Fruit fly (Drosophila melanogaster) whole organism, embryonic: ENCODE results near the gene CG17270.

ENCODE experiments used
- Bdp1 ChIP-seq: fragments of 200-800 bp; sonication (Bioruptor generic); optimal IDR thresholded peaks from 3 replicates; lab custom pipeline; 2016; ENCODE audit warnings: missing biosample characterization, missing genetic modification characterization
- Blimp-1 ChIP-seq: fragments of 200-800 bp; sonication (Bioruptor generic); optimal IDR thresholded peaks from 3 replicates; lab custom pipeline; 2018; ENCODE audit warnings: missing biosample characterization, missing genetic modification characterization, mild to moderate bottlenecking, moderate library complexity, missing genetic modification reagents
- CG11398 ChIP-seq: fragments of 200-800 bp; sonication (Bioruptor generic); optimal IDR thresholded peaks from 2 replicates; lab custom pipeline; 2016; ENCODE audit warnings: missing biosample characterization, missing genetic modification characterization
- CG12219 ChIP-seq: fragments of 200-800 bp; sonication (Bioruptor generic); optimal IDR thresholded peaks from 3 replicates; lab custom pipeline; 2018; ENCODE audit warnings: missing biosample characterization, mild to moderate bottlenecking, missing genetic modification characterization
- CG12744 ChIP-seq: fragments of 200-800 bp; sonication (Bioruptor generic); optimal IDR thresholded peaks from 2 replicates; lab custom pipeline; 2016; ENCODE audit warnings: missing biosample characterization, missing genetic modification characterization
- CG13287 ChIP-seq: fragments of 200-800 bp; sonication (Bioruptor generic); IDR thresholded peaks from 2 replicates; pipeline ENCODE4 v1.3.6; 2022; ENCODE audit warnings: missing biosample characterization, missing genetic modification characterization; ENCODE audit not compliant: partially characterized antibody
- CG1603 ChIP-seq: fragments of 200-800 bp; sonication (Bioruptor generic); optimal IDR thresholded peaks from 2 replicates; lab custom pipeline; 2019; ENCODE audit warnings: missing biosample characterization, mild to moderate bottlenecking, missing genetic modification characterization, moderate library complexity
- CG16813 ChIP-seq: fragments of 200-800 bp; sonication (Bioruptor generic); IDR thresholded peaks from 3 replicates; pipeline ENCODE4 v1.3.6; 2022; ENCODE audit warnings: missing biosample characterization, missing genetic modification characterization; ENCODE audit not compliant: partially characterized antibody
- CG2129 ChIP-seq: fragments of 200-800 bp; sonication (Bioruptor generic); IDR thresholded peaks from 2 replicates; pipeline ENCODE4 v1.3.6; 2022; ENCODE audit warnings: missing biosample characterization, missing genetic modification characterization; ENCODE audit not compliant: partially characterized antibody
- CG3281 ChIP-seq: fragments of 200-800 bp; sonication (Bioruptor generic); optimal IDR thresholded peaks from 3 replicates; lab custom pipeline; 2017; ENCODE audit warnings: missing biosample characterization, mild to moderate bottlenecking, missing genetic modification characterization
- CG6813 ChIP-seq: fragments of 200-800 bp; sonication (Bioruptor generic); optimal IDR thresholded peaks from 2 replicates; lab custom pipeline; 2017; ENCODE audit warnings: missing biosample characterization, missing genetic modification characterization, mild to moderate bottlenecking, moderate library complexity, missing genetic modification reagents
- CG7987 ChIP-seq: fragments of 200-800 bp; sonication (Bioruptor generic); optimal IDR thresholded peaks from 2 replicates; lab custom pipeline; 2018; ENCODE audit warnings: missing biosample characterization, mild to moderate bottlenecking, missing genetic modification characterization, moderate library complexity
- CG8290 ChIP-seq, 3 experiments: fragments of 200-800 bp; sonication (Bioruptor generic); optimal IDR thresholded peaks; 2 replicates each; lab custom pipeline; 2016 to 2019; ENCODE audit warnings: missing biosample characterization in 3 of 3, missing genetic modification characterization in 3 of 3, mild to moderate bottlenecking in 2 of 3, moderate library complexity in 1 of 3
- CoRest ChIP-seq: fragments of 200-800 bp; sonication (Bioruptor generic); optimal IDR thresholded peaks from 3 replicates; lab custom pipeline; 2018; ENCODE audit warnings: missing biosample characterization, mild to moderate bottlenecking, missing genetic modification characterization, moderate library complexity
- Fer3 ChIP-seq: fragments of 200-800 bp; sonication (Bioruptor generic); optimal IDR thresholded peaks from 2 replicates; lab custom pipeline; 2018; ENCODE audit warnings: missing biosample characterization, mild to moderate bottlenecking, missing genetic modification characterization, moderate library complexity
- Myb ChIP-seq: fragments of 200-800 bp; sonication (Bioruptor generic); optimal IDR thresholded peaks from 2 replicates; lab custom pipeline; 2016; ENCODE audit warnings: missing biosample characterization, missing genetic modification characterization
- NFAT ChIP-seq: fragments of 200-800 bp; sonication (Bioruptor generic); IDR thresholded peaks from 2 replicates; pipeline ENCODE4 v1.3.6; 2022; ENCODE audit warnings: missing biosample characterization, missing genetic modification characterization
- Trl ChIP-seq, 3 experiments: fragments of >200 bp in 2 of 3; fragments of 200-800 bp in 1 of 3; sonication (Bioruptor generic) in 1 of 3; optimal IDR thresholded peaks; 2 replicates in 1 of 3; 3 replicates in 2 of 3; lab custom pipeline; 2016 to 2017; ENCODE audit warnings: missing biosample characterization in 1 of 3, missing genetic modification characterization in 1 of 3
- abd-A ChIP-seq: fragments of 200-800 bp; sonication (Bioruptor generic); optimal IDR thresholded peaks from 3 replicates; lab custom pipeline; 2019; ENCODE audit warnings: missing biosample characterization, mild to moderate bottlenecking, missing genetic modification characterization, moderate library complexity
- ash1 ChIP-seq: fragments of 200-800 bp; sonication (Bioruptor generic); optimal IDR thresholded peaks from 2 replicates; lab custom pipeline; 2018; ENCODE audit warnings: missing biosample characterization, mild to moderate bottlenecking, missing genetic modification characterization
- bcd ChIP-seq: fragments of 200-800 bp; sonication (Bioruptor generic); optimal IDR thresholded peaks from 2 replicates; lab custom pipeline; 2017; ENCODE audit warnings: missing biosample characterization, mild to moderate bottlenecking, missing genetic modification characterization
- bowl ChIP-seq: fragments of 200-800 bp; sonication (Bioruptor generic); IDR thresholded peaks from 2 replicates; pipeline ENCODE4 v1.3.6; 2022; ENCODE audit warnings: missing biosample characterization, missing genetic modification characterization
- cas ChIP-seq: fragments of 200-800 bp; sonication (Bioruptor generic); IDR thresholded peaks from 2 replicates; pipeline ENCODE4 v1.3.6; 2022; ENCODE audit warnings: missing biosample characterization, missing genetic modification characterization
- cwo ChIP-seq: fragments of 200-800 bp; sonication (Bioruptor generic); optimal IDR thresholded peaks from 3 replicates; lab custom pipeline; 2017; ENCODE audit warnings: missing biosample characterization, missing genetic modification characterization, mild to moderate bottlenecking, moderate library complexity, missing genetic modification reagents
- dan ChIP-seq: fragments of 200-800 bp; sonication (Bioruptor generic); IDR thresholded peaks from 2 replicates; pipeline ENCODE4 v1.3.6; 2022; ENCODE audit warnings: missing biosample characterization, missing genetic modification characterization
- danr ChIP-seq: fragments of 200-800 bp; sonication (Bioruptor generic); IDR thresholded peaks from 2 replicates; pipeline ENCODE4 v1.3.6; 2022; ENCODE audit warnings: missing biosample characterization, missing genetic modification characterization
- disco-r ChIP-seq: fragments of 200-800 bp; sonication (Bioruptor generic); optimal IDR thresholded peaks from 2 replicates; lab custom pipeline; 2016; ENCODE audit warnings: missing biosample characterization, missing genetic modification characterization
- dmrt11E ChIP-seq: fragments of 200-800 bp; sonication (Bioruptor generic); optimal IDR thresholded peaks from 3 replicates; lab custom pipeline; 2018; ENCODE audit warnings: missing biosample characterization, mild to moderate bottlenecking, missing genetic modification characterization, moderate library complexity
- dmrt99B ChIP-seq: fragments of 200-800 bp; sonication (Bioruptor generic); optimal IDR thresholded peaks from 2 replicates; lab custom pipeline; 2018; ENCODE audit warnings: missing biosample characterization, mild to moderate bottlenecking, missing genetic modification characterization, moderate library complexity
- eyg ChIP-seq: fragments of 200-800 bp; sonication (Bioruptor generic); optimal IDR thresholded peaks from 3 replicates; lab custom pipeline; 2016; ENCODE audit warnings: missing biosample characterization, missing genetic modification characterization
- ftz-f1 ChIP-seq: fragments of 200-800 bp; sonication (Bioruptor generic); optimal IDR thresholded peaks from 2 replicates; lab custom pipeline; 2016; ENCODE audit warnings: missing biosample characterization, missing genetic modification characterization
- gcm ChIP-seq: fragments of 200-800 bp; sonication (Bioruptor generic); optimal IDR thresholded peaks from 2 replicates; lab custom pipeline; 2019; ENCODE audit warnings: missing biosample characterization, mild to moderate bottlenecking, missing genetic modification characterization, moderate library complexity
- gfzf ChIP-seq: fragments of 200-800 bp; sonication (Bioruptor generic); optimal IDR thresholded peaks from 2 replicates; lab custom pipeline; 2016; ENCODE audit warnings: missing biosample characterization, mild to moderate bottlenecking, missing genetic modification characterization, moderate library complexity
- grn ChIP-seq: fragments of 200-800 bp; sonication (Bioruptor generic); optimal IDR thresholded peaks from 3 replicates; lab custom pipeline; 2017; ENCODE audit warnings: missing biosample characterization, missing genetic modification characterization
- gsb ChIP-seq: fragments of 200-800 bp; sonication (Bioruptor generic); IDR thresholded peaks from 2 replicates; pipeline ENCODE4 v1.3.6; 2022; ENCODE audit warnings: missing biosample characterization, missing genetic modification characterization
- gsb-n ChIP-seq: fragments of 200-800 bp; sonication (Bioruptor generic); optimal IDR thresholded peaks from 3 replicates; lab custom pipeline; 2018; ENCODE audit warnings: missing biosample characterization, mild to moderate bottlenecking, missing genetic modification characterization
- kah ChIP-seq: fragments of 200-800 bp; sonication (Bioruptor generic); optimal IDR thresholded peaks from 2 replicates; lab custom pipeline; 2018; ENCODE audit warnings: missing biosample characterization, mild to moderate bottlenecking, missing genetic modification characterization
- maf-S ChIP-seq: fragments of 200-800 bp; sonication (Bioruptor generic); optimal IDR thresholded peaks from 2 replicates; lab custom pipeline; 2016; ENCODE audit warnings: missing biosample characterization, missing genetic modification characterization
- nerfin-1 ChIP-seq: fragments of 200-800 bp; sonication (Bioruptor generic); optimal IDR thresholded peaks from 3 replicates; lab custom pipeline; 2019; ENCODE audit warnings: missing biosample characterization, mild to moderate bottlenecking, missing genetic modification characterization, moderate library complexity
- pum ChIP-seq: fragments of 200-800 bp; sonication (Bioruptor generic); optimal IDR thresholded peaks from 2 replicates; lab custom pipeline; 2016; ENCODE audit warnings: missing biosample characterization, missing genetic modification characterization
- slou ChIP-seq: fragments of 200-800 bp; sonication (Bioruptor generic); optimal IDR thresholded peaks from 3 replicates; lab custom pipeline; 2016; ENCODE audit warnings: missing biosample characterization, missing genetic modification characterization
- so ChIP-seq: fragments of 200-800 bp; sonication (Bioruptor generic); IDR thresholded peaks from 3 replicates; pipeline ENCODE4 v1.3.6; 2022; ENCODE audit warnings: missing biosample characterization, missing genetic modification characterization
- tgo ChIP-seq: fragments of 200-800 bp; sonication (Bioruptor generic); IDR thresholded peaks from 3 replicates; pipeline ENCODE4 v1.3.6; 2022; ENCODE audit warnings: missing biosample characterization, missing genetic modification characterization
- tll ChIP-seq, 2 experiments: fragments of 200-800 bp in 1 of 2; fragments of >200 bp in 1 of 2; sonication (Bioruptor generic) in 1 of 2; optimal IDR thresholded peaks; 2 replicates each; lab custom pipeline; 2017 to 2019; ENCODE audit warnings: missing biosample characterization in 2 of 2, missing genetic modification characterization in 2 of 2, mild to moderate bottlenecking in 1 of 2, moderate library complexity in 1 of 2
- tup ChIP-seq: fragments of 200-800 bp; sonication (Bioruptor generic); optimal IDR thresholded peaks from 2 replicates; lab custom pipeline; 2016; ENCODE audit warnings: missing biosample characterization, mild to moderate bottlenecking, missing genetic modification characterization, moderate library complexity
- twi ChIP-seq: fragments of 200-800 bp; optimal IDR thresholded peaks from 2 replicates; lab custom pipeline; 2019; ENCODE audit warnings: missing biosample characterization, mild to moderate bottlenecking, missing genetic modification characterization, moderate library complexity
- tx ChIP-seq: fragments of 200-800 bp; sonication (Bioruptor generic); optimal IDR thresholded peaks from 2 replicates; lab custom pipeline; 2016; ENCODE audit warnings: missing biosample characterization, missing genetic modification characterization

CG17270 gene

DNA sequence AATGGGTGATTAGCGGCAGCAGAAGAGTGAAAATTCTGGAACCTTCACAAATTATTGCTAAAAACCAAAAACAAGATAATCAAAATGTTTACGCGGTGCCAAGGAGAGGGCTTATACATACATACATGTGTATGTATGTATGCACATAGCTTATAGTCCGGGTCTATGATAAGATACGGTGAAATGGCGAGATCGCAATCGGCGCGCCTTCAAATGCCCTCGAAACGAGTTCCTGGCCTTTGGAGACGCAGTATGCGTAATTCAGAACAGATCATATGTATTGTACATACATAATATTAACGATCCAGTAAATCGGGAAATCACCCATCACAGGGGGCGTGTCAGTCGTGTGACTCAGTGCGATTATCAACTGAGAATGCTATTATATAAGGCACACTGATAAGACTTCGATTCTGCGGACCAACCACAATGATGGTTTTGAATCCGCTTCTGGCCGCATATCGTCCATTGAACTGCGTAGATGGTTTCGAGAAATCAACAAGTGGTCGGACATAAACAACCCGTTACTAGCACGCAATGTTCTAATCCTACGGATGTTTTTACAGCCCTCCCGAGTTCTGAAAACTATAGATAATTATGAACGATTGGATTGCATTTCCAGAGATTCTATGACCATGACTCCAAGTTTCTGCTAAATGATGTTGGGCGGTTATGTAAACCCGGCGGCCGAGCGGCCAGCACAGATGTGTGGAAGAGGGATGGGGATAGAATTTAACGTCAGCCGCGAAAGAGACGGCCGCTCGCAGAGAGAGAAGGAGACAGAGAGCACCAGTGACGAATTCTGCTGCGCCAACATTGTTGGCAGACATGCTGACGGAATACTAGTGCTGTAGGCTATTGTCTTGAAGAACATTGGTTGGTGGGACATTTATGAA lies 10.0 kb upstream of the CG17270 start (continued):
- TF ChIP-seq eyg (GFP tag; lab: Kevin White, UChicago) (no peak), CG11398 (no peak), Fer3 (tag; lab: Kevin White, UChicago) (no peak), tgo (no peak), tll (GFP tag; optimal IDR thresholded peaks at IDR 0.05; lab: Kevin White, UChicago) (peak in 1 of 2 experiments; percentile 77), CG2129 (GFP tag; lab: Robert Waterston, UW) (no peak), abd-A (tag; lab: Kevin White, UChicago) (peak; percentile 67), cwo (GFP tag; lab: Kevin White, UChicago) (peak; percentile 47), CoRest (tag; lab: Kevin White, UChicago) (no peak), grn (GFP tag; lab: Kevin White, UChicago) (peak; percentile 83), maf-S (no peak), dmrt99B (tag; lab: Kevin White, UChicago) (no peak), CG8290 (GFP tag; optimal IDR thresholded peaks at IDR 0.05; lab: Kevin White, UChicago) (no peak), CG8290 (tag; optimal IDR thresholded peaks at IDR 0.05; lab: Kevin White, UChicago) (peak in 1 of 2 experiments; percentile 53), gfzf (no peak), CG13287 (GFP tag; lab: Robert Waterston, UW) (peak; percentile 11; the same call in 1 of the 2 replicates), dmrt11E (tag; lab: Kevin White, UChicago) (no peak), twi (tag; lab: Kevin White, UChicago) (peak; percentile 73), Trl (optimal IDR thresholded peaks at IDR 0.05; lab: Kevin White, UChicago) (peak; percentile 59 to 63), Trl (GFP tag; optimal IDR thresholded peaks at IDR 0.05; lab: Kevin White, UChicago) (no peak), CG3281 (no peak), bowl (GFP tag; lab: Robert Waterston, UW) (no peak), bcd (no peak), CG7987 (peak; percentile 15), CG12219 (GFP tag; lab: Kevin White, UChicago) (no peak), CG1603 (no peak), disco-r (GFP tag; lab: Kevin White, UChicago) (no peak), slou (GFP tag; lab: Kevin White, UChicago) (no peak), Myb (peak; percentile 29), so (GFP tag; lab: Robert Waterston, UW) (no peak), ash1 (GFP tag; lab: Kevin White, UChicago) (no peak), gsb (GFP tag; lab: Robert Waterston, UW) (no peak), nerfin-1 (tag; lab: Kevin White, UChicago) (no peak), CG6813 (GFP tag; lab: Kevin White, UChicago) (no peak), gsb-n (tag; lab: Kevin White, UChicago) (no peak), Blimp-1 (GFP tag; lab: Kevin White, UChicago) (no peak), dan (GFP tag; lab: Robert Waterston, UW) (no peak), NFAT (peak; percentile 60), Bdp1 (GFP tag; lab: Kevin White, UChicago) (no peak), pum (GFP tag; lab: Kevin White, UChicago) (no peak), cas (GFP tag; lab: Robert Waterston, UW) (no peak), danr (GFP tag; lab: Robert Waterston, UW) (no peak), tx (no peak), CG12744 (no peak), kah (peak; percentile 99), ftz-f1 (GFP tag; lab: Kevin White, UChicago) (peak; percentile 47), gcm (GFP tag; lab: Kevin White, UChicago) (no peak), CG16813 (no peak), tup (no peak)
